Worm (Caenorhabditis elegans): Measurements from ENCODE around the gene nfyc-1.

DNA sequence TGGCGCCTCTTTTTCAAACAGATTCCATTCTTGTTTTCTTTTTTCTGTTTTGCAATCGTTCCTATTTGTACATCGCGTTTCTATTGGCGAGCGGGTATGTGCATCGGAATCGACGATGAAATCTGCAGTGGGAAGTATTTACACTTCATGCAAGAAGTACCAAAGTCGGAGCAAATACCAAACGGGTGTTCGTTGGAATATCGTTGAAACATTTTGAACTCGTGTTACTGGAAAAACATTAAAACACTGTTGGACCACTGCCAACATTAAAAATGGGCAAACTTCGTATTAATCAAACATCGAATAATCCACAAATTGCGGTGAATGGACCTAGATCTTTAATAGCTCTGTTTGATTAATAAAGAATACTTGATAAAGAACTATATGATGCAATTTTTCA is 35.5 kb downstream of the nfyc-1 start, which contains the start of gene C23H3.9:
- no peak for TF ChIP-seq klf-2 (GFP tag; conservative IDR thresholded peaks at IDR 0.05)
- no peak for TF ChIP-seq ztf-29 (GFP tag; IDR thresholded peaks at IDR 0.05)
- no peak for TF ChIP-seq ref-1 (GFP tag; conservative IDR thresholded peaks at IDR 0.05)
- TF ChIP-seq tab-1 (GFP tag; IDR thresholded peaks at IDR 0.05): no peak
- no peak for TF ChIP-seq cog-1 (tag; optimal IDR thresholded peaks at IDR 0.05)
- TF ChIP-seq ztf-23 (GFP tag; IDR thresholded peaks at IDR 0.05): no peak
- no peak for TF ChIP-seq flt-1 (GFP tag; IDR thresholded peaks at IDR 0.05)

All from whole organism, midembryonic.